Worm (Caenorhabditis elegans) whole organism, young adult: ENCODE results near the gene abu-4.
"Not testable (repeated sequence)": the region's sequence is repeated elsewhere in the genome, so short reads cannot be mapped to it uniquely, and the experiment has no call there.

Experiments
- F39B2.1 ChIP-seq: fragments of 200-800 bp; sonication (Bioruptor generic); IDR thresholded peaks from 2 replicates; pipeline ENCODE4 v1.3.6; 2022; ENCODE audit warnings: missing genetic modification reagents, missing genetic modification characterization, missing compliant biosample characterization
- F57A8.1 ChIP-seq: fragments of 200-800 bp; sonication (Bioruptor generic); optimal IDR thresholded peaks from 2 replicates; lab custom pipeline; 2018; ENCODE audit warnings: mild to moderate bottlenecking, missing genetic modification characterization, moderate library complexity, missing compliant biosample characterization
- F57C9.4 ChIP-seq: sonication (generic microtip); optimal IDR thresholded peaks from 2 replicates; lab custom pipeline; 2017; ENCODE audit warnings: mild to moderate bottlenecking, missing genetic modification characterization, missing compliant biosample characterization
- K11D2.4 ChIP-seq: fragments of 200-800 bp; sonication (Bioruptor generic); IDR thresholded peaks from 2 replicates; pipeline ENCODE4 v1.3.6; 2022; ENCODE audit warnings: missing genetic modification reagents, missing genetic modification characterization, missing compliant biosample characterization
- ZK185.1 ChIP-seq: sonication (generic microtip); optimal IDR thresholded peaks from 2 replicates; lab custom pipeline; 2016; ENCODE audit warnings: mild to moderate bottlenecking, missing genetic modification characterization, missing compliant biosample characterization; ENCODE audit not compliant: poor library complexity, severe bottlenecking
- atf-7 ChIP-seq: sonication (generic microtip); optimal IDR thresholded peaks from 2 replicates; lab custom pipeline; 2017; ENCODE audit warnings: mild to moderate bottlenecking, missing genetic modification characterization, missing compliant biosample characterization
- attf-6 ChIP-seq: fragments of 200-800 bp; sonication (Bioruptor generic); IDR thresholded peaks from 2 replicates; pipeline ENCODE4 v1.3.6; 2022; ENCODE audit warnings: missing genetic modification reagents, missing genetic modification characterization, missing compliant biosample characterization
- bed-2 ChIP-seq: fragments of 200-800 bp; sonication (Bioruptor generic); IDR thresholded peaks from 2 replicates; pipeline ENCODE4 v1.3.6; 2022; ENCODE audit warnings: missing genetic modification reagents, missing genetic modification characterization, missing compliant biosample characterization
- ceh-58 ChIP-seq: fragments of 200-800 bp; sonication (Bioruptor generic); IDR thresholded peaks from 2 replicates; pipeline ENCODE4 v1.3.6; 2022; ENCODE audit warnings: missing genetic modification characterization, missing compliant biosample characterization
- die-1 ChIP-seq: sonication (generic microtip); optimal IDR thresholded peaks from 2 replicates; lab custom pipeline; 2016; ENCODE audit warnings: missing genotype, mild to moderate bottlenecking, missing genetic modification characterization, missing compliant biosample characterization
- dox-1 ChIP-seq: fragments of 200-800 bp; sonication (Bioruptor generic); IDR thresholded peaks from 2 replicates; pipeline ENCODE4 v1.3.6; 2022; ENCODE audit warnings: missing genetic modification reagents, missing genetic modification characterization, missing compliant biosample characterization
- efl-1 ChIP-seq: fragments of 150-350 bp; optimal IDR thresholded peaks from 2 replicates; lab custom pipeline; 2014; ENCODE audit warnings: missing biosample characterization, missing genetic modification reagents, missing genetic modification characterization
- egl-44 ChIP-seq: fragments of 200-800 bp; sonication (Bioruptor generic); IDR thresholded peaks from 2 replicates; pipeline ENCODE4 v1.3.6; 2022; ENCODE audit warnings: missing genetic modification reagents, missing genetic modification characterization, missing compliant biosample characterization
- ets-4 ChIP-seq: fragments of 200-800 bp; sonication (Bioruptor generic); optimal IDR thresholded peaks from 2 replicates; lab custom pipeline; 2018; ENCODE audit warnings: mild to moderate bottlenecking, missing genetic modification characterization, missing compliant biosample characterization
- gei-17 ChIP-seq: fragments of 200-800 bp; sonication (Bioruptor generic); optimal IDR thresholded peaks from 2 replicates; lab custom pipeline; 2018; ENCODE audit warnings: mild to moderate bottlenecking, missing genetic modification characterization, missing compliant biosample characterization
- hsf-1 ChIP-seq: fragments of 200-800 bp; sonication (Bioruptor generic); IDR thresholded peaks from 2 replicates; pipeline ENCODE4 v1.3.6; 2022; ENCODE audit warnings: missing genetic modification reagents, missing genetic modification characterization, missing compliant biosample characterization
- let-607 ChIP-seq, 2 experiments: fragments of 200-800 bp in 1 of 2; sonication (Bioruptor generic) in 1 of 2; sonication (generic microtip) in 1 of 2; optimal IDR thresholded peaks; 2 replicates each; lab custom pipeline; 2016 to 2018; ENCODE audit warnings: mild to moderate bottlenecking in 2 of 2, missing compliant biosample characterization in 2 of 2, missing genetic modification characterization in 2 of 2, moderate library complexity in 2 of 2, missing genotype in 1 of 2
- madf-10 ChIP-seq: sonication (generic microtip); optimal IDR thresholded peaks from 2 replicates; lab custom pipeline; 2016; ENCODE audit warnings: mild to moderate bottlenecking, missing genetic modification characterization, missing compliant biosample characterization
- madf-8 ChIP-seq: fragments of 200-800 bp; sonication (Bioruptor generic); conservative IDR thresholded peaks from 2 replicates; pipeline ENCODE4 v1.3.6; 2022; ENCODE audit warnings: missing genetic modification reagents, missing genetic modification characterization, missing compliant biosample characterization
- nfyb-1 ChIP-seq: fragments of 200-800 bp; sonication (Bioruptor generic); IDR thresholded peaks from 2 replicates; pipeline ENCODE4 v1.3.6; 2022; ENCODE audit warnings: missing genetic modification reagents, missing genetic modification characterization, missing compliant biosample characterization
- nhr-80 ChIP-seq: sonication (generic microtip); optimal IDR thresholded peaks from 2 replicates; lab custom pipeline; 2016; ENCODE audit warnings: missing genetic modification characterization, missing compliant biosample characterization
- nhr-90 ChIP-seq: sonication (generic microtip); optimal IDR thresholded peaks from 2 replicates; lab custom pipeline; 2016; ENCODE audit warnings: missing genotype, mild to moderate bottlenecking, missing genetic modification characterization, missing compliant biosample characterization
- rec-8 ChIP-seq, 2 experiments: sonication (generic microtip); optimal IDR thresholded peaks; 2 replicates each; lab custom pipeline; 2016; ENCODE audit warnings: mild to moderate bottlenecking in 2 of 2, missing genetic modification characterization in 2 of 2, missing genetic modification reagents in 2 of 2, missing genotype in 2 of 2, missing biosample characterization in 1 of 2, missing compliant biosample characterization in 1 of 2, moderate library complexity in 1 of 2
- rpc-1 ChIP-seq, 2 experiments: fragments of 150-350 bp in 1 of 2; sonication (generic microtip) in 1 of 2; optimal IDR thresholded peaks; 2 replicates each; lab custom pipeline; 2014 to 2018; ENCODE audit warnings: missing biosample characterization in 1 of 2, missing genetic modification characterization in 1 of 2, missing genetic modification reagents in 1 of 2, missing genotype in 1 of 2
- sea-2 ChIP-seq: fragments of 200-800 bp; sonication (Bioruptor generic); IDR thresholded peaks from 2 replicates; pipeline ENCODE4 v1.3.6; 2022; ENCODE audit warnings: missing genetic modification characterization, missing compliant biosample characterization
- snpc-1.1 ChIP-seq: sonication (generic microtip); optimal IDR thresholded peaks from 2 replicates; lab custom pipeline; 2017; ENCODE audit warnings: missing genetic modification characterization, mild to moderate bottlenecking, missing compliant biosample characterization, antibody characterized with exemption, moderate library complexity, missing genotype, missing genetic modification reagents; ENCODE audit not compliant: insufficient read depth
- snpc-1.3 ChIP-seq: sonication (generic microtip); optimal IDR thresholded peaks from 2 replicates; lab custom pipeline; 2017; ENCODE audit warnings: missing genetic modification characterization, mild to moderate bottlenecking, missing compliant biosample characterization, antibody characterized with exemption, moderate library complexity, missing genotype, missing genetic modification reagents; ENCODE audit not compliant: insufficient read depth
- snpc-3.4 ChIP-seq: sonication (generic microtip); optimal IDR thresholded peaks from 2 replicates; lab custom pipeline; 2017; ENCODE audit warnings: missing genetic modification characterization, mild to moderate bottlenecking, missing compliant biosample characterization, antibody characterized with exemption, moderate library complexity, missing genotype, missing genetic modification reagents
- tbp1 ChIP-seq: fragments of 200-800 bp; sonication (Bioruptor generic); optimal IDR thresholded peaks from 2 replicates; lab custom pipeline; 2018; ENCODE audit warnings: mild to moderate bottlenecking, missing genetic modification characterization, missing compliant biosample characterization
- tlf-1 ChIP-seq: fragments of 200-800 bp; sonication (Bioruptor generic); optimal IDR thresholded peaks from 2 replicates; lab custom pipeline; 2018; ENCODE audit warnings: mild to moderate bottlenecking, missing genetic modification characterization, missing compliant biosample characterization
- unc-62 ChIP-seq: fragments of 150-350 bp; optimal IDR thresholded peaks from 2 replicates; lab custom pipeline; 2014; ENCODE audit warnings: missing biosample characterization, missing genetic modification reagents, missing genetic modification characterization
- xnd-1 ChIP-seq: sonication (generic microtip); optimal IDR thresholded peaks from 2 replicates; lab custom pipeline; 2016; ENCODE audit warnings: missing genotype, missing genetic modification reagents, missing genetic modification characterization, missing compliant biosample characterization
- ztf-22 ChIP-seq: fragments of 200-800 bp; sonication (Bioruptor generic); optimal IDR thresholded peaks from 2 replicates; lab custom pipeline; 2018; ENCODE audit warnings: mild to moderate bottlenecking, missing genetic modification characterization, moderate library complexity, missing compliant biosample characterization

abu-4 gene

DNA sequence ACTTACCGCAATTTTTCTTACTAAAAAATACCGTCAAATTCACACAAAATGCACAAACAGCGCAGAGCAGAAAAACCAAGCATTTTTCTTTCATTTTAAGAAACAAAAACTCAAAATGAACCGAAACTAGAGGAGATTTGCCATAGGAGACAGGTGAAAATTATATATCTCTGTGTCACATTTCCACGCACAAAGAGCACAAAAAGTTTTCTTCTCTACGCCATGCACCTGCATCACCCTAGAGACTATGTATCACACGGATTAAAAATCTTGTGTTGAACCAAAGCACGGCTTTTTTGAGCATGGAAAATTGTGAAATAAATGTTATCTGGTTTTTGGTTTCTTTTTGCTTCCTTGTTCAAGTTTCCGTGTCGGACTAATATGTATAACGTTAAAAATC is 29.1 kb downstream of the abu-4 start, which contains the start of gene irld-15:
Gene irld-15 (minus strand): TSS at position 101 of the 400 bp plus-strand sequence.
- TF ChIP-seq madf-8 (GFP tag; lab: Robert Waterston, UW) = no peak

DNA sequence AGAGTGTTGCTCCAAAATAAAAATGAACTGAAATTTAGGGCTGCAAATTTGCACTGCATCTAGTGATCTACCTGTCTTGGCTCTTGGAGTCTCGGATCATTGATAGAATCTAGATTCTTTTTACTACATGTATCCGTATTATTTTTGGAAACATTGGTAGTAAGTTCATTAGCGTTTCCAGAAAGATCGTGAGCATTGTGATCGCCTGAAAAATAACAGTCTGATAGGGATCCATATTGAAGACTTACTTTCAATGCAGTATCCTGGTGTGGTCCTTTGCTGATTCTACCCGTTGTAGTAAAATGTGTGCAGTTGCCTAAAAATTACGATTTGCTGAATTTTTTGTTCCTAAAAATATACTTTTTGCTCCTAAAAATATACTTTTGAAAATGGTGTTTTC is 31.7 kb downstream of the abu-4 start:
- TF ChIP-seq attf-6 (GFP tag; lab: Robert Waterston, UW) (no peak), snpc-1.1 (tag; lab: Kevin White, UChicago) (no peak), ceh-58 (GFP tag; lab: Robert Waterston, UW) (no peak), F57C9.4 (tag; lab: Kevin White, UChicago) (no peak), unc-62 (no peak), rpc-1 (optimal IDR thresholded peaks at IDR 0.05; lab: Kevin White, UChicago) (no peak), rpc-1 (tag; optimal IDR thresholded peaks at IDR 0.05; lab: Kevin White, UChicago) (no peak), die-1 (no peak), F39B2.1 (GFP tag; lab: Robert Waterston, UW) (no peak), hsf-1 (GFP tag; lab: Robert Waterston, UW) (no peak)

DNA sequence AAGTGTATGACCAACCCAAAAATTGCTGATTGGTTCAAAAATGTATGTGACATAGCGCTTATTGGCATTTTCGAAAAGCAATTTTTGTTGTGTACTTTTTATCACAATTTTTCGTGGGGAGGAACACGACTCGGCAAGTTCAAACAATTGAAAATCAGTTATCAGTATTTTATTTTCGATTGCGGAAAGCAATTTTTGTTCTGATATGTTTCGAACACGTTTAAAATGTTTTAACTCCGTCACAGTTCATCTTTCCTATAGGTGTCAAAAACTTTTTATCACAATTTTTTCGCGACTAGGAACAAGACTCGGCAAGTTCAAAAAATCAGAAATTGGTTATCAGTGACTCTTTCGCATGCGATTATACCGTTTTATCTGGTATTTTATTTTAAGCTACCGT is 33.6 kb downstream of the abu-4 start:
- TF ChIP-seq nfyb-1 (GFP tag; lab: Robert Waterston, UW) = peak; percentile 72
- TF ChIP-seq tbp1 (GFP tag; lab: Kevin White, UChicago) = peak; percentile 43
- TF ChIP-seq snpc-3.4 (tag; lab: Kevin White, UChicago) = no peak
- no peak for TF ChIP-seq bed-2
- no peak for TF ChIP-seq K11D2.4 (GFP tag; lab: Robert Waterston, UW)
- TF ChIP-seq F57A8.1 (GFP tag; lab: Kevin White, UChicago) = no peak
- peak; percentile 41 for TF ChIP-seq ets-4
- no peak for TF ChIP-seq madf-8 (GFP tag; lab: Robert Waterston, UW)
- TF ChIP-seq nhr-80 (tag; lab: Kevin White, UChicago) = peak; percentile 99
- TF ChIP-seq ZK185.1 (tag; lab: Kevin White, UChicago) = no peak
- TF ChIP-seq unc-62 = peak; percentile 10
- TF ChIP-seq efl-1 = no peak
- 0 out of 2 replicates have a peak, but pooled peaks have one; percentile 36 for TF ChIP-seq egl-44 (GFP tag; lab: Robert Waterston, UW)
- peak; percentile 31 for TF ChIP-seq tlf-1 (GFP tag; lab: Kevin White, UChicago)
- no peak for TF ChIP-seq snpc-1.3 (tag; lab: Kevin White, UChicago)
- peak; percentile 73 for TF ChIP-seq dox-1
- peak; percentile 65 for TF ChIP-seq ztf-22 (GFP tag; lab: Kevin White, UChicago)
- TF ChIP-seq nhr-90 (tag; lab: Kevin White, UChicago) = peak; percentile 57
- peak; percentile 82 for TF ChIP-seq atf-7
- no peak for TF ChIP-seq xnd-1
- TF ChIP-seq madf-10 = peak; percentile 41
- peak; percentile 70 to 82 for TF ChIP-seq let-607 (tag; optimal IDR thresholded peaks at IDR 0.05; lab: Kevin White, UChicago)

DNA sequence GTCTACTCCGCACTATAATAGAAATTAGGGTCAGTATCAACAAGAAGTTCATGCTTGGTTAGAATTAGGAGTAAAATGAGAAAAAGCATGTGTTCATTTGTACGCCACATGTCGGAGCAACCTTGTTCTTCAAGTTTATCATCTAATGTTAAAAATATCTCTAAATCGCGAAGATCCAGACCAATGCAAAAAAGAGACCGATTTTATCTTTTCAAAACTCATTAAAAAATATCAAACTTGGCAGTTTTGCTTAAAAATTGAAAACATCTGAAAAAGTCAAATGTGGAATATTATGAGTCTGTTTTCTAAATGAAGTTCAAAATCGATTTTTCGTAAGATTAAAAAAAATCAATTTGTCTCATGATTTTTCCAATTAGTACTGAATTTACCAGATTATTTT is 46.4 kb downstream of the abu-4 start, which contains the start of gene Y19D10B.6:
Gene Y19D10B.6 (minus strand): TSS at position 101 of the 400 bp plus-strand sequence.
- TF ChIP-seq gei-17 (GFP tag; lab: Kevin White, UChicago); rec-8 (tag; optimal IDR thresholded peaks at IDR 0.05; lab: Kevin White, UChicago); sea-2 (GFP tag; lab: Robert Waterston, UW): not testable (repeated sequence)
